Fruit fly (Drosophila melanogaster) whole organism, prepupa: ENCODE results near the gene CG5568.

ENCODE experiments used
- CG10631 ChIP-seq: fragments of 200-800 bp; sonication (Bioruptor generic); optimal IDR thresholded peaks from 2 replicates; lab custom pipeline; 2016; ENCODE audit warnings: missing biosample characterization, missing genetic modification characterization
- CG11902 ChIP-seq: fragments of 200-800 bp; sonication (Bioruptor generic); optimal IDR thresholded peaks from 3 replicates; lab custom pipeline; 2016; ENCODE audit warnings: missing biosample characterization, missing genetic modification characterization
- CG3032 ChIP-seq: fragments of 200-800 bp; optimal IDR thresholded peaks from 2 replicates; lab custom pipeline; 2019; ENCODE audit warnings: missing biosample characterization, mild to moderate bottlenecking, missing genetic modification characterization, moderate library complexity
- CG34406 ChIP-seq: fragments of 200-800 bp; sonication (Bioruptor generic); optimal IDR thresholded peaks from 3 replicates; lab custom pipeline; 2016; ENCODE audit warnings: missing biosample characterization, missing genetic modification characterization
- CG6854 ChIP-seq: fragments of 200-800 bp; sonication (Bioruptor generic); optimal IDR thresholded peaks from 2 replicates; lab custom pipeline; 2017; ENCODE audit warnings: missing biosample characterization, mild to moderate bottlenecking, missing genetic modification characterization
- CG9139 ChIP-seq: fragments of 200-800 bp; sonication (Bioruptor generic); optimal IDR thresholded peaks from 3 replicates; lab custom pipeline; 2017; ENCODE audit warnings: missing biosample characterization, mild to moderate bottlenecking, missing genetic modification characterization
- Eip93F ChIP-seq: fragments of 200-800 bp; sonication (Bioruptor generic); optimal IDR thresholded peaks from 2 replicates; lab custom pipeline; 2016; ENCODE audit warnings: missing biosample characterization, mild to moderate bottlenecking, missing genetic modification characterization
- Smox ChIP-seq: fragments of 200-800 bp; sonication (Bioruptor generic); optimal IDR thresholded peaks from 3 replicates; lab custom pipeline; 2016; ENCODE audit warnings: missing biosample characterization, missing genetic modification characterization
- acj6 ChIP-seq: fragments of 200-800 bp; sonication (Bioruptor generic); optimal IDR thresholded peaks from 3 replicates; lab custom pipeline; 2016; ENCODE audit warnings: missing biosample characterization, missing genetic modification characterization
- eg ChIP-seq: fragments of 200-800 bp; sonication (Bioruptor generic); IDR thresholded peaks from 3 replicates; pipeline ENCODE4 v1.3.6; 2022; ENCODE audit warnings: missing biosample characterization, missing genetic modification characterization
- esn ChIP-seq: fragments of 200-800 bp; sonication (Bioruptor generic); optimal IDR thresholded peaks from 2 replicates; lab custom pipeline; 2016; ENCODE audit warnings: missing biosample characterization, mild to moderate bottlenecking, missing genetic modification characterization, moderate library complexity
- net ChIP-seq: fragments of 200-800 bp; sonication (Bioruptor generic); optimal IDR thresholded peaks from 3 replicates; lab custom pipeline; 2016; ENCODE audit warnings: missing biosample characterization, missing genetic modification characterization
- salr ChIP-seq, 2 experiments: fragments of 200-800 bp; sonication (Bioruptor generic); optimal IDR thresholded peaks; 3 replicates each; lab custom pipeline; 2016 to 2018; ENCODE audit warnings: missing biosample characterization in 2 of 2, missing genetic modification characterization in 2 of 2, mild to moderate bottlenecking in 1 of 2

- TF ChIP-seq CG34406 (no peak), esn (GFP tag; lab: Kevin White, UChicago) (peak; percentile 34), CG6854 (GFP tag; lab: Kevin White, UChicago) (no peak), CG3032 (tag; lab: Kevin White, UChicago) (peak; percentile 45), CG9139 (no peak), acj6 (no peak), Eip93F (GFP tag; lab: Kevin White, UChicago) (no peak), Smox (GFP tag; lab: Kevin White, UChicago) (peak; percentile 13), eg (GFP tag; lab: Robert Waterston, UW) (no peak), salr (GFP tag; optimal IDR thresholded peaks at IDR 0.05; lab: Kevin White, UChicago) (no peak), CG10631 (GFP tag; lab: Kevin White, UChicago) (peak; percentile 28), CG11902 (no peak), net (no peak)
Observed at dm6 chr3L:5856919-5857318, 14.4 kb upstream of the CG5568 start.
